Worm (Caenorhabditis elegans): ENCODE results near the gene C08B6.5.
A peak's percentile ranks its signal among the peaks of the same experiment; 100 is the strongest.

DNA sequence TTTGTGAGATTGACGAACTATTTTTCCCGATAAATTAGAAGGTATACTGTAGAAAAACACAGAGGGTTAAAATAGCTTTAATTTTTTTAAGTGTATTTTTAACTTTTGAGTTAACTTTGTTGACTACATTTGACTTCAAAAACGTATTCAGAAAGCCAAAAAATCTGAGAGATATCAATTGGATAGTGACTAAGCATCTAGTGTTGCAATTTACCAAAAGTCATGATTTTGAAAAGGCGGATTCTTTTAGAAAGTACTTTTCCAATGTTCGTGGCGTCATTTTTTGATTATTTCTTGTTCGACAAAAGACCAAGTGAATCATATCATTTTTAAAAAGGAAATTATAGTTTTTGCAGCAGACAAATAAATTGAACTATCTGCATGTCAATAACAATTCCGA, 51.3 kb downstream of the C08B6.5 start:
- no peak for TF ChIP-seq lin-13 (GFP tag; optimal IDR thresholded peaks at IDR 0.05)
- no peak for TF ChIP-seq ceh-16 (tag; optimal IDR thresholded peaks at IDR 0.05)
- no peak for TF ChIP-seq egl-27 (tag; optimal IDR thresholded peaks at IDR 0.05)
- no peak for TF ChIP-seq nhr-77 (tag; optimal IDR thresholded peaks at IDR 0.05)
- no peak for TF ChIP-seq ztf-11 (tag; optimal IDR thresholded peaks at IDR 0.05)
- TF ChIP-seq ceh-82 (tag; optimal IDR thresholded peaks at IDR 0.05), result no peak
- peak; percentile 13 for TF ChIP-seq ztf-4 (tag; optimal IDR thresholded peaks at IDR 0.05)
- no peak for TF ChIP-seq F13H6.1 (tag; optimal IDR thresholded peaks at IDR 0.05)
- no peak for TF ChIP-seq zag-1 (tag; optimal IDR thresholded peaks at IDR 0.05)
- no peak for TF ChIP-seq nhr-6 (tag; optimal IDR thresholded peaks at IDR 0.05)
- TF ChIP-seq gmeb-1 (tag; optimal IDR thresholded peaks at IDR 0.05), result no peak
- no peak for TF ChIP-seq C34F6.9 (tag; optimal IDR thresholded peaks at IDR 0.05)
- TF ChIP-seq mdl-1 (tag; optimal IDR thresholded peaks at IDR 0.05), result no peak

Measured in whole organism, L2 larva.